Fruit fly (Drosophila melanogaster) Kc167 (cell line): ENCODE data around the gene CG43645.

Source experiments
- Myc ChIP-seq: fragments of >200 bp; optimal IDR thresholded peaks from 2 replicates; lab custom pipeline; 2017; ENCODE audit warnings: missing external identifiers
- Sin3A ChIP-seq: fragments of >200 bp; optimal IDR thresholded peaks from 2 replicates; lab custom pipeline; 2018; ENCODE audit warnings: missing external identifiers
- h ChIP-seq: fragments of >200 bp; optimal IDR thresholded peaks from 3 replicates; lab custom pipeline; 2018; ENCODE audit warnings: missing external identifiers
- insv ChIP-seq: fragments of >200 bp; optimal IDR thresholded peaks from 3 replicates; lab custom pipeline; 2018; ENCODE audit warnings: missing external identifiers
- psq ChIP-seq: fragments of >200 bp; optimal IDR thresholded peaks from 2 replicates; lab custom pipeline; 2017; ENCODE audit warnings: missing external identifiers
- ttk ChIP-seq: sonication (Bioruptor generic); optimal IDR thresholded peaks from 2 replicates; lab custom pipeline; 2017; ENCODE audit warnings: missing external identifiers

The CG43645 gene

DNA sequence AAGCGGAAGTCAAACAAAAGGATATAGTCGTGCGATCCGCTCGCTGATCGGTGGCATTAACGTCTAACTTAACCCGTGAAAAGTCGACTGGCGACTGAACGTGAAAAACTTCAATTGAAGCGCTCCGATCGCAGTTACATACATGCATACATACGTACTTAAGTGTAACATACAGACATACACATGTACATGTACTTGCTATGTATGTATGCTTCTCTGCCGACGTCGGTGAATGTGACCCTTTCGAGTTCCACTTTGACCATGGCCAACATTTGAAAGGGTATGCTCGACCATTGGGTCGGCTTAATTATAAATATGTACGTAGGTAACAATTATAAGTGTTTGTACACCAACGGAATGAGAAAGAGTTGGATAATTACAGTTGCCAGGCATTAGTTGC, 11.6 kb downstream of the CG43645 start, which contains the start of gene qua:
Gene qua, minus strand, starts transcription at position 101 of the 400 bp plus-strand sequence.
- TF ChIP-seq Sin3A (lab: Kevin White, UChicago): no peak
- no peak for TF ChIP-seq Myc (lab: Kevin White, UChicago)
- TF ChIP-seq h (lab: Kevin White, UChicago): no peak
- no peak for TF ChIP-seq psq (lab: Kevin White, UChicago)
- TF ChIP-seq insv: no peak
- TF ChIP-seq ttk: no peak

dm6 chr2L:17498721-17499120, 13.2 kb downstream of the CG43645 start, which contains the start of gene CG15142:
Gene CG15142, minus strand, starts transcription at chr2L:17498821.
- TF ChIP-seq Sin3A (lab: Kevin White, UChicago) (no peak), h (lab: Kevin White, UChicago) (no peak), Myc (lab: Kevin White, UChicago) (no peak), ttk (no peak), psq (lab: Kevin White, UChicago) (no peak), insv (no peak)

DNA sequence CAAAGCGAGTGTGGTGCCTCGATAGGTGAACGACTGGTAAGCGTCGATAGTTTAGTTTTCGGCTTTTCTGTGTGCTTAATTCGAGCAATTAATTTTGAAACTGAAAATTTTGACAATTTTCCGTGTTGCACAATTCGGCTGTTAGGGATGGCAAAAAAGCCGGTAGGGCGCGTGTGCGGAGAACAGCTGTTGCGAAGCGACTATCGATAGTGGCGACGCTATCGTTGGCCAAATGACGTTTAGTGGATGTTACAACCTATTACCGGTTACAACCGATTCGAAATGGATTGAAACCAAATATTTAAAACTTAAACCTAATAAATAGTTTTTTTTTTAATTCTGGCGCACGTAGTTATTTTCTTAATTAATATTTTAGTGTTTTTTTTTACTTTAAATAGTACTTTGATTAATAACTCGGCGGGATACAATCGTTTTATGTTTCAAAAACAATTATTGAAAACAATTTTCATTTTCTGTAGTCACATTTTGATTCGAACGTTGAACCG, 15.4 kb downstream of the CG43645 start, which contains the start of the genes mEFTs and Dhc36C:
Gene mEFTs, minus strand, starts transcription at position 161 of the 506 bp plus-strand sequence.
Gene Dhc36C, plus strand, starts transcription at position 456 of the 506 bp plus-strand sequence.
- TF ChIP-seq h (lab: Kevin White, UChicago) (no peak), Sin3A (lab: Kevin White, UChicago) (no peak), insv (no peak), psq (lab: Kevin White, UChicago) (no peak), Myc (lab: Kevin White, UChicago) (no peak), ttk (no peak)

- TF ChIP-seq insv (no peak), h (lab: Kevin White, UChicago) (no peak), psq (lab: Kevin White, UChicago) (no peak), Myc (lab: Kevin White, UChicago) (no peak), ttk (no peak), Sin3A (lab: Kevin White, UChicago) (no peak)
Measured at dm6 chr2L:17514090-17514715, 28.6 kb downstream of the CG43645 start.

dm6 chr2L:17524449-17524848, 38.9 kb downstream of the CG43645 start, which contains the start of gene CG15143:
Gene CG15143, minus strand, starts transcription at chr2L:17524549.
- TF ChIP-seq psq (lab: Kevin White, UChicago) (no peak), Sin3A (lab: Kevin White, UChicago) (no peak), ttk (no peak), h (lab: Kevin White, UChicago) (no peak), insv (no peak), Myc (lab: Kevin White, UChicago) (no peak)

DNA sequence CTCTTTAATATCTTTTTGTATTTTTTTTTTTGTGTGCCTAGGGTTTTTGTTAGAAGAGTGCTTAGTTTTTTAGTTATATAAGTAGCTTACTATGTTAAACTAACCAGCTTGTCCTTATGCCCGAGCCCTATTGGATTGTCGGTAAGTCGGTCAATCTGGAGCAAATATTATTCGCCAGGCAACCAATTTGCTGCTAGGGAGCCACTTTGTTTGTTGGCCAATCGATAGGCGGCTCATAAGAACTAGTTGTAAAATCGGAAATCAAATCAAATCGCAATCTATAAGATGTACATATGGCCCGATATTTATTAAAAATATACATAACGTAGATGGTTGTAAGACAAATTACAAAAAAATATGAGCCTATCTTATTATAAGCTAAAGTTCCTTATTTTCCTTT, 43.5 kb downstream of the CG43645 start, which contains the start of gene CG15144:
Gene CG15144, minus strand, starts transcription at position 101 of the 400 bp plus-strand sequence.
- TF ChIP-seq Myc (lab: Kevin White, UChicago): no peak
- no peak for TF ChIP-seq insv
- no peak for TF ChIP-seq h (lab: Kevin White, UChicago)
- TF ChIP-seq Sin3A (lab: Kevin White, UChicago): no peak
- no peak for TF ChIP-seq ttk
- TF ChIP-seq psq (lab: Kevin White, UChicago): no peak

DNA sequence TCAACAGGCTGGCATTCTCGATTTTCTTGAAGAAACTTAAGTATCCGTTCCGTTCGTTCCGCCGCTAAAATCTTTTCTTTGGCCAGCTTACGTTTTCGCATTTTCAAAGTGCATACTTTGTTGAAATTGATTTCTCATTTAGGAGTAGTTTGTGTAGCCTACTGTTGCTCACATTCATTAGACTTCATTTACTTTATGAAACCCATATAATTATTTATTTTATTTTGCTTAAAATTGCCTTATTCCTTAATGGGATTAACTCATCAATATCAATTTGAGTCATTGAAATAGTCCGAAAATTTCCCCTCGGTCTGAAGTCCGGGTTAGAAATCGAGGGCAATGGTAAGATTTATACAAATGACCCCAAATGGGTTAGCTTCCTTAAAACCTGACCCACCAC, 46.6 kb downstream of the CG43645 start, which contains the start of gene CG15145:
Gene CG15145, minus strand, starts transcription at position 101 of the 400 bp plus-strand sequence.
- TF ChIP-seq Sin3A (lab: Kevin White, UChicago) (no peak), h (lab: Kevin White, UChicago) (no peak), insv (no peak), Myc (lab: Kevin White, UChicago) (no peak), psq (lab: Kevin White, UChicago) (no peak), ttk (no peak)

DNA sequence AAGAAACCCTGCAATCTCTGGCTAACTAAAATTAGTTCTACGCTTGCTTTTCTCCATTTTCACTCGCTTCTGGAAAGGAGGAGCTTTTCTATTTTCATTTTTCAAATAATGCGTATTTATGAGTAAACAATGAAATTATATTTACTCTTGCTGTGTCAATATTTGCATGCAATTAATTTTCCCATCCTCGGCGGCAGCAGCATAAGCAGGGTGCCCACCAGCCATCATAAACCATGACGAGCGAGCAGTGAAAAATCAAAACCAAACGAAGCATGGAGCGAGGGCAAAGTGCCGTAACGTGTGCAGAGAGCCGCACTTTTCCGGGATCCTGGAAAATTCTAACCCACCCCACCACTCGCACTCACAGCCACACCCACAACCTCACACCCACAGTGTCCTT, 48.2 kb downstream of the CG43645 start:
- TF ChIP-seq Sin3A (lab: Kevin White, UChicago) (no peak), ttk (no peak), insv (no peak), Myc (lab: Kevin White, UChicago) (no peak), h (lab: Kevin White, UChicago) (no peak), psq (lab: Kevin White, UChicago) (no peak)
